Worm (Caenorhabditis elegans) whole organism, dauer: ENCODE results near the gene dec-7.

Experiments
- unc-62 ChIP-seq: sonication (generic microtip); optimal IDR thresholded peaks from 2 replicates; lab custom pipeline; 2017; ENCODE audit warnings: missing biosample characterization, missing genetic modification reagents, missing genetic modification characterization

dec-7 gene

DNA sequence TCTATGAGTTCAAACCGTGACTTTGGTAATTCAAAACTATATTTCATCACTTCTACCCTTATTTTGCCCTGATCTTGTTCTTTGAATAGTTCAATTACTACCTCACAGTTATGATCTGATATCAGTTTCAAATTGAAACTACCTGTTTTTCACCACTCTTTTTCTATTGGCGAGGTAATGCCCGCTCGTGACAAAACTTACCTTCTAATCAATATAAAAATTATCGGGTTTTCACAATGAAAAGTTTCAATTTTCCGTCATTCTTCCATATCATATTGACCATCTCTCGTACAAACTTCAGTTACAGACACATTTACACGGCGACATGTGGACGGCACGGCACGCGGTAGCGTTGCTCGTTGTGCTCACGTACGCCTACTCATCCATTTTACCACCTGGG lies at the start of gene dec-7:
TSS of gene dec-7 (plus strand) at position 308 of the 400 bp plus-strand sequence.
- TF ChIP-seq unc-62 (GFP tag; lab: Kevin White, UChicago): no peak

- no peak for TF ChIP-seq unc-62 (GFP tag; lab: Kevin White, UChicago)
Measured at ce11 chrIII:9885609-9886008, 46.6 kb upstream of the dec-7 start.

DNA sequence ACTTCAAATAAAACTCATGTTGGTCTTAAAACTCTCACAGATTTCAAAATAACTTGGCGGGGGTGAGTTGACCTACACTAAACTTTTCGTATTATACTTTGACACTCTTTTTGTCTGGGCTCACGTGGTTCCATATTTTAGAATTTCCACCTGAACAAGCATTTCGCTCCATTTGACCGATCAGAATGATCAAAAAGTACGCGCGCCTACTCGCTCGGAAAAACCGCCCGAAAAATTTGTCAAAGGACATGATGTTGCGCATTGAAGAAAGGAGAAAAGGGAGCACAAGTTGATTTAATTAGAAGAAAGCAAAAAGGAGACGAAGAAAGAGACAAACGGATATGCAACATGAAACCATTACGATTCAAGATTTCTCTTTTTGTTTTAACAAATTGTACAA lies 45.9 kb upstream of the dec-7 start:
- TF ChIP-seq unc-62 (GFP tag; lab: Kevin White, UChicago): no peak

DNA sequence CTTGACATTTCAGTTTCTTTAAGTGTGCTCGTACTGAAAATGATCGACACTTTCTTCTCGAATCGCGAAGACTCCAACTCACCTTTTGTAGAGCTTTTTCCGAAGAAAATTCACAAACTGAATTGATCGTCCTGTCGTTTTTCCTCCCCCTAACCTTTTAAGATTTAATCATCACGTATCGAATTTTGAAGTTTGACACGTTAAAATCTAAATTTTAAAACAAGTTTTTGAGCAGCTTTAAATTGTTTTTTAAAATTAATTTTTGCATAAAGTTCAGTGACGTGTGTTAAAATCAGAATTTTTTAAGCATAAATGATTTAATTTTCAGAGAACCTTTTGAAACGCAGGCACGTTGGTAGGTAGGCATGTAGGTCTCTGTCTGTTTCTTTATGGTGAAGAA lies 40.9 kb upstream of the dec-7 start, which contains the start of gene alg-4:
TSS of gene alg-4 (minus strand) at position 101 of the 400 bp plus-strand sequence.
- no peak for TF ChIP-seq unc-62 (GFP tag; lab: Kevin White, UChicago)

ce11 chrIII:9892855-9893254 lies 39.3 kb upstream of the dec-7 start, which contains the start of gene mam-7:
TSS of gene mam-7 (plus strand) at chrIII:9893155.
- no peak for TF ChIP-seq unc-62 (GFP tag; lab: Kevin White, UChicago)

DNA sequence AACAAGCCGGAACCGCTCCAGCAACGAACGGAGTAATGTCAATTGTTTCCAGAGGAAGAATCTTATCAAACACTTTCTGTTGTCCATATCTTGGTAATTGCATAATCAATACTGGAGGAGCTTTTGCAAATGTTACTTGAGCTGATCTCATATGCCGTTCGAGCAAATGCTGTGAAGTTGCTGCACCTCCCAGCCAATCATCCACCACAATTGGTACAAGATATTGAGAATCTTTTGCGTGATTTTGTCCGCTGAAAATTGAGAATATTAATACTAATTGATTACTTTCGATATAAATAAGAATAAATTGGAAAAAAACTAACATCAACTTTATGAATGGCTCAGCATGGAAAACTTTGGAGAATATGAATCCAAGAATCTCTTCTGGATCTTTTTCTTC lies 32.5 kb upstream of the dec-7 start:
- TF ChIP-seq unc-62 (GFP tag; lab: Kevin White, UChicago): no peak

DNA sequence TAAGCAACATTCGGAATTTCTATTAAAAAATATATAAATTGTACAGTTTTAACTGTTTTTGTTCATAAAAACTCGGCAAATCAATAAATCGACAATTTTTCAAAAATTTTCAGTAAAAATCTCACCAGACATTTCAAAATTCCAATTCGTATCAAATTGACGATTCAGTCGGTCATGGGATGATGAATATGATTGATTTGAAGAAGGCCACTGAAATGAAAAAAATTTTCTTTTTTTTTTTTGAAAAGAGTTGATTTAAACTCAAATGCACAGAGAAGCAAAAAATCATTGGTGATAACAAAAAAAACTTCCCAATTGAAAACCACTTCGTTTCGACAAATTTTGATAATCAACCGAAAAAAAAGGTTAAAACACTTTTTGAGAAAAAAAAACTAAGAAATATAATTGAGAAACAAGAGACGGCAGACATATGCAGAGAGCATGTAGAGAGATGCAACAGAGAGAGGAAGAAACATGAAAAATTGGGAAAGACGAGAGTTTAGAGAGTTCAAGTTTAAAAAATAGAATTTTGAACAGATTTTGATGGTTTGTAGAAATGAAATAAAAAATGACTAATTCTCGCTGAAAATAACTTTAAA lies 28.4 kb upstream of the dec-7 start:
- no peak for TF ChIP-seq unc-62 (GFP tag; lab: Kevin White, UChicago)

DNA sequence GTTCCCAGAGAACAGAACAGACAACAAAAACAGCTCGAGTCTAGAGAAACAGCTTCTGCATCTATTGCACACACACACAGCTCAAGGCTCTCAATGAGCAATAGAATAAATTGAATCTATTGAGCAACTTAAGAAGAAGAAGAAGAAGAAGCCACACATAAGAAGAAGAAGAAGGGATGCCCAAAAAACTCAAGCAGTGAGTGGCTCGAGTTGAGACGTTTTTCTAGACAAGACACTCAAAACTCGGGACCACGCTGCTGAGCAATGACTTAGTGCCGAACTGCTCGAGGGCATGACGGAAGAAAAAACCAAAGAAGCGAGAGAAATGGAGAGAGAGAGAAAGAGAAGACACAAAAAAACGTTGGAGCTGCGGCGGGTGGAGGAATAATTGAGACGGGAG lies 26.9 kb upstream of the dec-7 start:
- TF ChIP-seq unc-62 (GFP tag; lab: Kevin White, UChicago): no peak

ce11 chrIII:9907574-9907973 lies 24.6 kb upstream of the dec-7 start:
- TF ChIP-seq unc-62 (GFP tag; lab: Kevin White, UChicago): no peak

ce11 chrIII:9908769-9909168 lies 23.4 kb upstream of the dec-7 start:
- no peak for TF ChIP-seq unc-62 (GFP tag; lab: Kevin White, UChicago)

DNA sequence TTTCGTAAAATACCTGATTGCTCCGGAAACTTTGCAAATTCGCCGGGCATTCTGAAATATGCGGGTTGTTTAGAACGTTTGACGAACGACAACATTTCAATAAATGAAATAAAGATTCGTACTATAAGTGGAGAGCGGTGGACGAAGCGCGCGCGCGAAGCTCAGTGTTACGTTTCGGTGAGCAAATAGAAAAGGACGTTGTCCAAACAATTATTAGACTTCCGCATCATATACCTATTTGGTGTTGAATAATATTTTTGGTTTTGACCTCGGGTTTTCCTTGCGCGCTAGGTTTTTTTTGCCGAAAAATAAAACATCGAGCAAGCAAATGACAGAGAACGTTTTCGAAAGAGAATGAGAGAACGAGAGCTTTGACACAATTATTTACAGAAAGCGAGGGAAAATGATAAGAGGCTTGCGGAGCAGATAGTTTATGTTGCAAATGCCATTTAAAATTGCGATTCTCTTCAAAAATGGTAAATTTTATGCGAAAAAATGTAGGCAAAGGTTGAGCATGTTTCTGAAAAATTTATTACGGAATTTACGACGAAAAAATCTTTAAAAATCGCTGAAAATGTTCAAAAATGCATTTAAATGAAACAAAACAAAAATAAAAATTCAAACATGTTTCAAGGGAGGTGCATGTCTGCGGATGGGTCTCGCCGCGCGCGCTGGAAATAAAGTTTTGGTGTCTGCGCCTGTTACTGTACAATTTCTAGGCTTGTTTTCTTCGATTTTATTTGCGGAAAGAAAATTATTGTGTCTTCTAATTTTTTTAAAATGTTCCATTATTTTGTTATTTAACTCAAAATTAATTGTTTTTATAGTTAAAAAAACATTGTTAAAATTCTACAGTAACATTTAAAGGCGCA lies 21.4 kb upstream of the dec-7 start, which contains the start of the genes cyld-1 and F40F12.9:
TSS of gene cyld-1 (minus strand) at position 51 of the 872 bp plus-strand sequence.
TSS of gene F40F12.9 (plus strand) at position 721 of the 872 bp plus-strand sequence.
- TF ChIP-seq unc-62 (GFP tag; lab: Kevin White, UChicago): no peak

DNA sequence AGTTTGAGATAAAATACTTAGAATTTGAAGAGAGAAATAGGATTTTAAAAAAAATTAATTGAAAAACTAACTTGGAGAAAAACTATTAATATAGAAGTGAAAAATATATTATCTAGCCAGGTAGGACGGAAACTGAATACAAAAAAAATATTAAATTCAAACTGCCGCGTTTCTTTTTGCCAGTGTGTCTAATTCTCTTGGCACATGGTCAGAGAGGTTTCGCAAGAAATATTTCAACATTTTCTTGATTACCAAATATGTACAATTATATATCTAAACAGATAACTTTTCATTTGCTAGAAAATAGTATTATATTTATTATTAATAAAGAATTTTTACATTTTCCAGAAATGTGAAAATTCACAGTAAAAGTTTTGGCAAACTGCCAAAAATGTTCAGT lies 19.7 kb upstream of the dec-7 start:
- no peak for TF ChIP-seq unc-62 (GFP tag; lab: Kevin White, UChicago)

DNA sequence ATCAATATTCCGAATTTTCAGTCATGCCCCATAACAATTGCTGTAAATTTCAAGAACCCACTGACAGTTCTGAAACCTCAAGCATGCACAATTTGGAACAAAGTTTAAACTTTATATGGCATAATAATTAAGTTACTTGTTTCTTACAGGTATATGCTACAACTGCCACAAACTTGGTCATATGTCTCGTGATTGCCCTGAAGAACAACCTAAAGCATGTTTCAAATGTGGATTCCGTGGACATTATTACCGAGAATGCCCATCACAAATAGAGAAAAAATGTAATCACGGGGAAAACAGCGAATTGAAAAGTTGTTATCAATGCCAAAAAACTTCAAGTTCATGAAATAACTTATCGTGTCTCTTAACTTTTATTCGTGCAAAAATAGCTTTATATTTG lies 19.2 kb upstream of the dec-7 start:
- TF ChIP-seq unc-62 (GFP tag; lab: Kevin White, UChicago): no peak

DNA sequence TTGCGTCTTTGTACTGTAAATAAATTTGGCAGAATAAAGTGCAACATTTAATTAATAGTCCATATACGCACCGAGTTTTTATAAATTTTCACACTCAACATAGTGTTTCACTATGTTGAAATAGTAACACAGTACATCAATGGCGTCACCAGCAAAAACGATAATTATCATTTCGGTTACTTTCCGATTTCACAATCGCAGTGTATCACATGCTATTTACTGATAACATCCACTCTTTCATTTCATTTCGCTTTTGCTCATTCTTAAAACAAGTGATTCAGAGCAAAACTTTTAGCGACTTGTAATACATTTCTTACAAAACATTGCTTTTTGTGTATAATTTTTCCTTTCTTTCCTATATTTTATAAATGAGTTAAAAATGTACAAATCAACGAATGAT lies 18.5 kb upstream of the dec-7 start, which contains the start of gene cbp-3:
TSS of gene cbp-3 (plus strand) at position 272 of the 400 bp plus-strand sequence.
- no peak for TF ChIP-seq unc-62 (GFP tag; lab: Kevin White, UChicago)

ce11 chrIII:9920764-9921163 lies 11.4 kb upstream of the dec-7 start, which contains the start of gene F40F12.3:
TSS of gene F40F12.3 (minus strand) at chrIII:9920864.
- TF ChIP-seq unc-62 (GFP tag; lab: Kevin White, UChicago): no peak

- TF ChIP-seq unc-62 (GFP tag; lab: Kevin White, UChicago): no peak
Measured at ce11 chrIII:9922310-9922709, 9.9 kb upstream of the dec-7 start.
